Worm (Caenorhabditis elegans) whole organism, mixed stage, embryonic: ENCODE measurements around the gene M163.7.
A peak's percentile ranks its signal among the peaks of the same experiment; 100 is the strongest.

Experiments used
- M03D4.4 ChIP-seq: sonication (generic microtip); optimal IDR thresholded peaks from 2 replicates; lab custom pipeline; 2017; ENCODE audit warnings: mild to moderate bottlenecking, missing genetic modification characterization, missing compliant biosample characterization
- bed-3 ChIP-seq: fragments of 200-800 bp; sonication (Bioruptor generic); optimal IDR thresholded peaks from 3 replicates; lab custom pipeline; 2018; ENCODE audit warnings: mild to moderate bottlenecking, missing genetic modification characterization, moderate library complexity, missing compliant biosample characterization
- blmp-1 ChIP-seq: fragments of 150-350 bp; optimal IDR thresholded peaks from 2 replicates; lab custom pipeline; 2014; ENCODE audit warnings: missing biosample characterization, missing genetic modification characterization
- ceh-43 ChIP-seq: fragments of 200-800 bp; sonication (Bioruptor generic); optimal IDR thresholded peaks from 2 replicates; lab custom pipeline; 2018; ENCODE audit warnings: mild to moderate bottlenecking, missing genetic modification characterization, moderate library complexity, missing compliant biosample characterization
- elt-1 ChIP-seq: sonication (generic microtip); optimal IDR thresholded peaks from 2 replicates; lab custom pipeline; 2017; ENCODE audit warnings: missing genetic modification characterization, mild to moderate bottlenecking, missing compliant biosample characterization, antibody characterized with exemption, moderate library complexity, borderline replicate concordance; ENCODE audit not compliant: insufficient read depth
- elt-3 ChIP-seq: fragments of 150-350 bp; optimal IDR thresholded peaks from 2 replicates; lab custom pipeline; 2014; ENCODE audit warnings: missing biosample characterization, missing genetic modification characterization
- lin-13 ChIP-seq: fragments of 150-350 bp; optimal IDR thresholded peaks from 2 replicates; lab custom pipeline; 2014; ENCODE audit warnings: missing biosample characterization, missing genetic modification characterization
- lsy-2 ChIP-seq: fragments of 150-350 bp; optimal IDR thresholded peaks from 2 replicates; lab custom pipeline; 2014; ENCODE audit warnings: missing biosample characterization, missing genetic modification characterization
- nhr-12 ChIP-seq: fragments of 150-350 bp; optimal IDR thresholded peaks from 2 replicates; lab custom pipeline; 2014; ENCODE audit warnings: missing biosample characterization, missing genetic modification characterization
- nhr-76 ChIP-seq: sonication (generic microtip); optimal IDR thresholded peaks from 2 replicates; lab custom pipeline; 2017; ENCODE audit warnings: missing biosample characterization, missing genetic modification characterization
- sem-2 ChIP-seq: fragments of 200-800 bp; sonication (Bioruptor generic); optimal IDR thresholded peaks from 2 replicates; lab custom pipeline; 2018; ENCODE audit warnings: mild to moderate bottlenecking, missing genetic modification characterization, missing compliant biosample characterization
- unc-62 ChIP-seq: fragments of 150-350 bp; optimal IDR thresholded peaks from 2 replicates; lab custom pipeline; 2014; ENCODE audit warnings: missing biosample characterization, missing genetic modification reagents, missing genetic modification characterization
- zip-8 ChIP-seq: fragments of 150-350 bp; optimal IDR thresholded peaks from 2 replicates; lab custom pipeline; 2014; ENCODE audit warnings: missing biosample characterization, missing genetic modification characterization
- ztf-11 ChIP-seq: fragments of 150-350 bp; optimal IDR thresholded peaks from 2 replicates; lab custom pipeline; 2014; ENCODE audit warnings: missing biosample characterization, missing genetic modification characterization

- TF ChIP-seq elt-3 (tag; lab: Kevin White, UChicago) = no peak
- TF ChIP-seq zip-8 (tag; lab: Kevin White, UChicago) = no peak
- TF ChIP-seq unc-62 (GFP tag; lab: Kevin White, UChicago) = peak; percentile 48
- no peak for TF ChIP-seq nhr-76 (tag; lab: Kevin White, UChicago)
- no peak for TF ChIP-seq sem-2 (GFP tag; lab: Kevin White, UChicago)
- no peak for TF ChIP-seq bed-3
- TF ChIP-seq blmp-1 = no peak
- TF ChIP-seq lsy-2 (tag; lab: Kevin White, UChicago) = no peak
- TF ChIP-seq elt-1 (tag; lab: Kevin White, UChicago) = no peak
- no peak for TF ChIP-seq ceh-43 (GFP tag; lab: Kevin White, UChicago)
- TF ChIP-seq M03D4.4 (tag; lab: Kevin White, UChicago) = no peak
- TF ChIP-seq ztf-11 (tag; lab: Kevin White, UChicago) = no peak
- TF ChIP-seq nhr-12 (tag; lab: Kevin White, UChicago) = no peak
- TF ChIP-seq lin-13 (tag; lab: Kevin White, UChicago) = no peak
Measured at ce11 chrX:14502116-14502587, 37.5 kb downstream of the M163.7 start.
